Worm (Caenorhabditis elegans) whole organism, late embryonic: ENCODE measurements around the gene csp-2.

Experiments used
- K02D7.2 ChIP-seq: sonication (generic microtip); optimal IDR thresholded peaks from 2 replicates; lab custom pipeline; 2017; ENCODE audit warnings: mild to moderate bottlenecking, missing genetic modification characterization, missing compliant biosample characterization
- K09A11.1 ChIP-seq: sonication (generic microtip); optimal IDR thresholded peaks from 2 replicates; lab custom pipeline; 2017; ENCODE audit warnings: antibody characterized with exemption, mild to moderate bottlenecking, missing genetic modification characterization, missing compliant biosample characterization; ENCODE audit not compliant: insufficient read depth
- Y22D7AL.16 ChIP-seq: sonication (generic microtip); optimal IDR thresholded peaks from 2 replicates; lab custom pipeline; 2016; ENCODE audit warnings: missing genetic modification characterization, missing compliant biosample characterization
- ama-1 ChIP-seq: fragments of 150-350 bp; optimal IDR thresholded peaks from 2 replicates; lab custom pipeline; 2014
- ceh-14 ChIP-seq: sonication (generic microtip); optimal IDR thresholded peaks from 2 replicates; lab custom pipeline; 2016; ENCODE audit warnings: missing genotype, missing genetic modification characterization, missing compliant biosample characterization
- ceh-2 ChIP-seq: sonication (generic microtip); optimal IDR thresholded peaks from 2 replicates; lab custom pipeline; 2016; ENCODE audit warnings: missing genotype, missing genetic modification characterization, missing compliant biosample characterization
- ceh-24 ChIP-seq: sonication (generic microtip); optimal IDR thresholded peaks from 2 replicates; lab custom pipeline; 2016; ENCODE audit warnings: mild to moderate bottlenecking, missing genetic modification characterization, missing compliant biosample characterization
- ceh-30 ChIP-seq: fragments of 150-350 bp; optimal IDR thresholded peaks from 2 replicates; lab custom pipeline; 2014; ENCODE audit warnings: missing biosample characterization, missing genetic modification characterization
- ceh-48 ChIP-seq: sonication (generic microtip); optimal IDR thresholded peaks from 2 replicates; lab custom pipeline; 2016; ENCODE audit warnings: missing genetic modification characterization, inconsistent platforms, missing compliant biosample characterization
- dve-1 ChIP-seq: sonication (generic microtip); optimal IDR thresholded peaks from 2 replicates; lab custom pipeline; 2017; ENCODE audit warnings: antibody characterized with exemption, mild to moderate bottlenecking, missing genetic modification characterization, missing compliant biosample characterization
- elt-2 ChIP-seq: sonication (generic microtip); optimal IDR thresholded peaks from 2 replicates; lab custom pipeline; 2016; ENCODE audit warnings: missing genetic modification reagents, missing genetic modification characterization, missing compliant biosample characterization
- ets-4 ChIP-seq: sonication (generic microtip); optimal IDR thresholded peaks from 2 replicates; lab custom pipeline; 2016; ENCODE audit warnings: missing genetic modification characterization, missing compliant biosample characterization
- fax-1 ChIP-seq: sonication (generic microtip); optimal IDR thresholded peaks from 2 replicates; lab custom pipeline; 2016; ENCODE audit warnings: missing genotype, missing genetic modification characterization, missing compliant biosample characterization
- fkh-10 ChIP-seq: fragments of 150-350 bp; optimal IDR thresholded peaks from 2 replicates; lab custom pipeline; 2014; ENCODE audit warnings: missing biosample characterization, missing genetic modification reagents, missing genetic modification characterization
- hlh-15 ChIP-seq: sonication (generic microtip); optimal IDR thresholded peaks from 2 replicates; lab custom pipeline; 2016; ENCODE audit warnings: missing genetic modification characterization, missing compliant biosample characterization
- hlh-30 ChIP-seq: sonication (generic microtip); optimal IDR thresholded peaks from 2 replicates; lab custom pipeline; 2017; ENCODE audit warnings: antibody characterized with exemption, missing genetic modification characterization, missing compliant biosample characterization; ENCODE audit not compliant: insufficient read depth
- madf-2 ChIP-seq: sonication (generic microtip); optimal IDR thresholded peaks from 2 replicates; lab custom pipeline; 2017; ENCODE audit warnings: missing genetic modification characterization, missing compliant biosample characterization
- mec-3 ChIP-seq: sonication (generic microtip); optimal IDR thresholded peaks from 2 replicates; lab custom pipeline; 2016; ENCODE audit warnings: borderline replicate concordance, missing genetic modification characterization, missing compliant biosample characterization
- npax-4 ChIP-seq: sonication (generic microtip); optimal IDR thresholded peaks from 2 replicates; lab custom pipeline; 2016; ENCODE audit warnings: missing genetic modification characterization, missing compliant biosample characterization
- pha-2 ChIP-seq: sonication (generic microtip); optimal IDR thresholded peaks from 2 replicates; lab custom pipeline; 2017; ENCODE audit warnings: mild to moderate bottlenecking, missing genetic modification characterization, missing compliant biosample characterization
- pha-4 ChIP-seq: fragments of 150-350 bp; optimal IDR thresholded peaks from 2 replicates; lab custom pipeline; 2018; ENCODE audit warnings: missing biosample characterization, missing genetic modification reagents, missing genetic modification characterization
- pqm-1 ChIP-seq: sonication (generic microtip); optimal IDR thresholded peaks from 2 replicates; lab custom pipeline; 2016; ENCODE audit warnings: missing genetic modification characterization, missing compliant biosample characterization
- sox-2 ChIP-seq: fragments of 200-800 bp; sonication (Bioruptor generic); IDR thresholded peaks from 2 replicates; pipeline ENCODE4 v1.3.6; 2022; ENCODE audit warnings: missing genetic modification reagents, missing genetic modification characterization, missing compliant biosample characterization
- sox-4 ChIP-seq: sonication (generic microtip); optimal IDR thresholded peaks from 2 replicates; lab custom pipeline; 2017; ENCODE audit warnings: mild to moderate bottlenecking, missing genetic modification characterization, inconsistent platforms, missing compliant biosample characterization
- unc-3 ChIP-seq, 2 experiments: fragments of 200-800 bp in 1 of 2; sonication (Bioruptor generic) in 1 of 2; sonication (generic microtip) in 1 of 2; conservative IDR thresholded peaks in 1 of 2; optimal IDR thresholded peaks in 1 of 2; 2 replicates each; pipeline versions ENCODE4 v1.3.6 to Lab custom; 2016 to 2022; ENCODE audit warnings: missing compliant biosample characterization in 2 of 2, missing genetic modification characterization in 2 of 2, missing genetic modification reagents in 1 of 2
- unc-42 ChIP-seq: sonication (generic microtip); optimal IDR thresholded peaks from 2 replicates; lab custom pipeline; 2016; ENCODE audit warnings: missing genotype, missing genetic modification characterization, missing compliant biosample characterization
- zip-5 ChIP-seq: sonication (generic microtip); optimal IDR thresholded peaks from 2 replicates; lab custom pipeline; 2016; ENCODE audit warnings: missing genetic modification characterization, missing compliant biosample characterization

Gene csp-2

DNA sequence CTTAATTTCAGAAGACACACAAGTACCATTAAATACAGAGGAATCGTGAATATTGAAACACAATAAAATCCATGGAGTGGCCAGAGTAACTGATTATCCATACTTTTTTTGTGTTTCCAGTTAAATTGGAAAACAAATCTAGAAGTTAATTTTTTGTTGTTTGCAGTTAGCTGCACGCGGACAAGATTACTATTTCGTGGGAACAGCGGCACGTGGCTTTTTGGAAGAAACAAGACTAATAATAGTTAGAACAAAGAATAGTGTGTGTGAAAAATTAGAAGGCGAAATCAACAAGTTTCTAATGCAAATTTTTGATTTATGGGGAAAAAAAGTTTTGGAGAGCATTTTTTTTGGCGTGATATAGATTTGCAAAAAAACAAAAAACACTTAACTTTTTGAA is 41.0 kb upstream of the csp-2 start, which contains the start of gene srv-29:
Gene srv-29 (minus strand): TSS at position 101 of the 400 bp plus-strand sequence.
- no peak for TF ChIP-seq dve-1 (tag; lab: Kevin White, UChicago)
- no peak for TF ChIP-seq fkh-10 (GFP tag; lab: Kevin White, UChicago)
- TF ChIP-seq hlh-30 (tag; lab: Kevin White, UChicago) = no peak
- no peak for TF ChIP-seq pqm-1 (tag; lab: Kevin White, UChicago)

DNA sequence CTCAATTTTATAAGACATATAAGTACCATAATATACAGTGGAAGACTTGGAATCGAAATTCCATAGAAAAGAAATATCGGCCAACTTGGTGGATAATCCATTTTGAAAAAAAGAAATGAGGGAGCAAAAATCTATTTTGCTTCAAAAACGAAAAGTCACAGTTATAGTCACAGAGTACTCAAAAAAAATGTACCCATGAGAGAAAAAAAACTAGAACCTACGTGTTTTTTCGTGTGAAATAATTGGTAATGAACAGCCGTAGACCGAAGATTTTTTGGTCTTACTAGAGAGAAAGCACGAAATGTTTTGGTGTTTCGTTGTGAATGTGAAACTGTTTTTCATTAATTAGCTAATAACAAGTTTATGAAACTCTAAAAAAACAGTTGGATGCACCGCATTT is 38.2 kb upstream of the csp-2 start, which contains the start of gene srv-30:
Gene srv-30 (minus strand): TSS at position 101 of the 400 bp plus-strand sequence.
- no peak for TF ChIP-seq sox-4 (tag; lab: Kevin White, UChicago)
- no peak for TF ChIP-seq K02D7.2 (tag; lab: Kevin White, UChicago)
- TF ChIP-seq, all 69 proteins: peak for 0

DNA sequence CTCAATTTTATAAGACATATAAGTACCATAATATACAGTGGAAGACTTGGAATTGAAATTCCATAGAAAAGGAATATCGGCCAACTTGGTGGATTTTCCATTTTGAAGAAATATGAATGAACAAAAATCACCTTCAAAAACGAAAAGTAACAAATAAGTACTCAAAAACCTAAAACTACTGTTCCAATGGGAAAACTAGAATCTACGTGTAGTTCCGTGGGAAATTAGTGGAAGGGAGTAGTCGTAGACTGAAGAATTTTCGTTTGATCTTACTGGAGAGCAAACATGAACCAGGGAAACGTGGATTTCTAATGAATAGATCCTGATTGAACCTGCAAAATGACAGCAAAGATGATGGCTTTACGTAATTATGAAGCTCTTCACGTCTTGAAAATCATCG is 35.6 kb upstream of the csp-2 start, which contains the start of gene srv-31:
Gene srv-31 (minus strand): TSS at position 101 of the 400 bp plus-strand sequence.
- TF ChIP-seq ceh-48 (no peak), ceh-30 (tag; lab: Kevin White, UChicago) (no peak), ama-1 (no peak), ceh-2 (tag; lab: Kevin White, UChicago) (no peak), hlh-15 (tag; lab: Kevin White, UChicago) (no peak), fax-1 (tag; lab: Kevin White, UChicago) (no peak), unc-3 (GFP tag; conservative IDR thresholded peaks at IDR 0.05; lab: Robert Waterston, UW) (no peak), unc-3 (tag; optimal IDR thresholded peaks at IDR 0.05; lab: Kevin White, UChicago) (no peak), pha-4 (no peak), ceh-24 (no peak), hlh-30 (tag; lab: Kevin White, UChicago) (no peak), madf-2 (tag; lab: Kevin White, UChicago) (no peak), mec-3 (tag; lab: Kevin White, UChicago) (no peak), ets-4 (tag; lab: Kevin White, UChicago) (no peak), ceh-14 (tag; lab: Kevin White, UChicago) (no peak), K09A11.1 (tag; lab: Kevin White, UChicago) (no peak), sox-2 (GFP tag; lab: Robert Waterston, UW) (no peak), zip-5 (no peak)

DNA sequence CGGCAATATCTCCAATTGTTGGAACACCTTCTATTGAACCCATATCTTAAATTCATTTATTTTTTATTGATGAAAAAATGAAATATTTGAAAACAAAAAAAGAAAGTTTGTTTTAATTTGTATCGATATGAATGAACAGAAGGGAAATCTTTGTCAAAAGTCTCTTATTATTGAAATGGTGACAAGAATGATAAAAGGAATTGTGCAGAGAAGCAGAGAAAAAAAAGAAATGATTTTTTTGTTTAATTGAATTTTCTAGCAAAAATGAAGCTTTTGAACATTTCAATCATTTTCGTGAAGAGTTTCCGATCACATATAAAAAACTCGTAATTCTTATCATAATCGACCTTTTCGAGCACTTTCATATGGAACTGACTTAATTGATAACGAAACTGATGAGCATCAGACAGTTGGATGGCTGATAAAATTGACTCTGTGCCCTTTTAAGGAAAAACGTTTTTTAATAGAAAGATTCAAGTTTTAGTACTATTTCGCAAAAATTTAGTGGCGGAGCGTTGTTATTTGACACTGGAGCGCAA is 31.8 kb upstream of the csp-2 start, which contains the start of the genes aat-4 and T13A10.1:
Gene aat-4 (minus strand): TSS at position 51 of the 539 bp plus-strand sequence.
Gene T13A10.1 (plus strand): TSS at position 411 of the 539 bp plus-strand sequence.
- peak; percentile 78 for TF ChIP-seq elt-2
- no peak for TF ChIP-seq Y22D7AL.16 (tag; lab: Kevin White, UChicago)

DNA sequence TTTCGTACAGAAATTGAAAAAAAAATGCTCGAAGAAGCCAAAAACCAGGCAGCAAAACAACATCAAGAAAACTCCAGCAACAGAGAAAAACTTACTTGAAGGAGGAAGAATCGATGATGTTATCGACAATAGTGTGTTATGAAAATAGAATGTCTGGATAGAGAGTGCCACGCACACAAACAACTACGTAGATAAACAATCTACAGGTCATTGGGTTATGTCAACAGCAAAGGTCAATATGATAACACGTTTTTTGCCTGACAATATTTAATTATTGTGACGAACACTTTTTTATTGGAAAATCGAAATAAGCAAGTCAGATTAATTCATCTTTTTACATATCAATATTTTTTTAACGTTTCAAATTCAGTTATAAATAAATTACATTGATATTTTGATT is 28.1 kb upstream of the csp-2 start, which contains the start of gene sams-5:
Gene sams-5 (minus strand): TSS at position 131 of the 400 bp plus-strand sequence.
- TF ChIP-seq pha-4 = no peak
- TF ChIP-seq pha-2 (tag; lab: Kevin White, UChicago) = no peak
- peak; percentile 58 for TF ChIP-seq elt-2

DNA sequence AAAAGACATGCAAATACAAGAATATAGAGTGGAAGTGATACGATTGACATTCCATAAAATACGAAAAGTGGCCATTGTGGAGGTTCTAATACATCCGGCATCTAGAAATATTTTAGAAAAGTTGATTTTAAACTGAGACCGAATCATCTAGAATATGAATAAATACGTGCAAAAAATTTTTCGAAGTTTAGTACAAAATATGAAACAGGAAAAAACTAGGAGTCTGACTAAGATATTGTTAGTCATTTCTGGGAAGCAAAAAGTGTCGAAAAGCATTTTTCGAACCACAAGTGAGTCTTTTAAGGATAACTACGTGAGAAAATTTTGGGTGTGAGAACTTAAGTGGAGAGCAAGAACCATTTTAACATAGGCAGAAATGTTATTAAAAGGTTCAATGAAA is 25.4 kb upstream of the csp-2 start, which contains the start of gene srv-32:
Gene srv-32 (minus strand): TSS at position 101 of the 400 bp plus-strand sequence.
- TF ChIP-seq fax-1 (tag; lab: Kevin White, UChicago) (no peak), npax-4 (tag; lab: Kevin White, UChicago) (no peak), unc-42 (tag; lab: Kevin White, UChicago) (no peak), madf-2 (tag; lab: Kevin White, UChicago) (no peak), Y22D7AL.16 (tag; lab: Kevin White, UChicago) (no peak)
- TF ChIP-seq, all 69 proteins: peak for 0

DNA sequence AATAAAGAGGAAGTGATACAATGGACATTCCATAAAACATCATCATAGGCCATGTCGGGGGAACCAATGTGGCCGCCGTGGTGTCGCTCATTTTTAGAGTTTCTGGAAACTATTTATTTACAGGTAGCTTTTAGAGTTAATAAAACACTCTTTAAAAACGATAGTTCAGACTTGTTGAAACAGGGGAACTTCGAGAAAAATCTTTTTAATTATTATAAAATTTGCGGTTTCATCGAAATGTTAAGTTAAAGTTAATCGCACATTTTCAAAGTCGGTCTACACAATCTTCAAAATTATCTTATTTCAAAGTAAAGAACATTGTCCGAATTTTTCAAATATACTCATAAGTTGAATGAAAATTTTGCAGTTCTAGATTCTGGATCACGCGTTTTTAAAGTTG is 23.3 kb upstream of the csp-2 start, which contains the start of gene ops-1:
Gene ops-1 (minus strand): TSS at position 101 of the 400 bp plus-strand sequence.
- TF ChIP-seq elt-2 = no peak
- TF ChIP-seq Y22D7AL.16 (tag; lab: Kevin White, UChicago) = no peak
- no peak for TF ChIP-seq zip-5
